Fruit fly (Drosophila melanogaster): Measurements from ENCODE around the gene CG8042.

dm6 chr3L:7968422-7969030 is 6.3 kb downstream of the CG8042 start:
- TF ChIP-seq usp (GFP tag; optimal IDR thresholded peaks at IDR 0.05): no peak
- TF ChIP-seq CG8478 (optimal IDR thresholded peaks at IDR 0.05): no peak
- no peak for TF ChIP-seq pan (optimal IDR thresholded peaks at IDR 0.05)
- TF ChIP-seq psq (optimal IDR thresholded peaks at IDR 0.05): no peak
